Fruit fly (Drosophila melanogaster) whole organism, embryonic: ENCODE data around the gene CG13390.

Source experiments
- Atf6 ChIP-seq: fragments of 200-800 bp; sonication (Bioruptor generic); IDR thresholded peaks from 2 replicates; pipeline ENCODE4 v1.3.6; 2022; ENCODE audit warnings: missing biosample characterization, missing genetic modification characterization
- B-H1 ChIP-seq: fragments of 200-800 bp; sonication (Bioruptor generic); IDR thresholded peaks from 3 replicates; pipeline ENCODE4 v1.3.6; 2022; ENCODE audit warnings: missing biosample characterization, missing genetic modification characterization
- CG10209 ChIP-seq: fragments of 200-800 bp; sonication (Bioruptor generic); optimal IDR thresholded peaks from 3 replicates; lab custom pipeline; 2017; ENCODE audit warnings: missing biosample characterization, mild to moderate bottlenecking, missing genetic modification characterization, missing genetic modification reagents
- CG12155 ChIP-seq: fragments of 200-800 bp; sonication (Bioruptor generic); optimal IDR thresholded peaks from 3 replicates; lab custom pipeline; 2016; ENCODE audit warnings: missing biosample characterization, missing genetic modification characterization
- CG12769 ChIP-seq: fragments of 200-800 bp; sonication (Bioruptor generic); optimal IDR thresholded peaks from 2 replicates; lab custom pipeline; 2019; ENCODE audit warnings: missing biosample characterization, mild to moderate bottlenecking, missing genetic modification characterization, moderate library complexity
- CG13296 ChIP-seq: fragments of 200-800 bp; sonication (Bioruptor generic); optimal IDR thresholded peaks from 3 replicates; lab custom pipeline; 2018; ENCODE audit warnings: missing biosample characterization, mild to moderate bottlenecking, missing genetic modification characterization
- CG14860 ChIP-seq: fragments of 200-800 bp; sonication (Bioruptor generic); IDR thresholded peaks from 3 replicates; pipeline ENCODE4 v1.3.6; 2022; ENCODE audit warnings: missing biosample characterization, missing genetic modification characterization; ENCODE audit not compliant: partially characterized antibody
- CG17385 ChIP-seq: fragments of 200-800 bp; sonication (Bioruptor generic); optimal IDR thresholded peaks from 3 replicates; lab custom pipeline; 2018; ENCODE audit warnings: missing biosample characterization, mild to moderate bottlenecking, missing genetic modification characterization
- CG2889 ChIP-seq: fragments of 200-800 bp; sonication (Bioruptor generic); IDR thresholded peaks from 3 replicates; pipeline ENCODE4 v1.3.6; 2022; ENCODE audit warnings: missing biosample characterization, missing genetic modification characterization
- CG30020 ChIP-seq: fragments of 200-800 bp; optimal IDR thresholded peaks from 2 replicates; lab custom pipeline; 2019; ENCODE audit warnings: missing biosample characterization, mild to moderate bottlenecking, missing genetic modification characterization, moderate library complexity
- CG3847 ChIP-seq: fragments of 200-800 bp; sonication (Bioruptor generic); IDR thresholded peaks from 2 replicates; pipeline ENCODE4 v1.3.6; 2022; ENCODE audit warnings: missing biosample characterization, missing genetic modification characterization
- CG42726 ChIP-seq: fragments of 200-800 bp; sonication (Bioruptor generic); IDR thresholded peaks from 2 replicates; pipeline ENCODE4 v1.3.6; 2022; ENCODE audit warnings: missing biosample characterization, missing genetic modification characterization; ENCODE audit not compliant: partially characterized antibody
- CG4820 ChIP-seq: fragments of 200-800 bp; sonication (Bioruptor generic); optimal IDR thresholded peaks from 3 replicates; lab custom pipeline; 2016; ENCODE audit warnings: missing biosample characterization, missing genetic modification characterization
- CG6683 ChIP-seq: fragments of 200-800 bp; sonication (Bioruptor generic); optimal IDR thresholded peaks from 2 replicates; lab custom pipeline; 2017; ENCODE audit warnings: missing biosample characterization, mild to moderate bottlenecking, missing genetic modification characterization, missing genetic modification reagents
- CG6689 ChIP-seq: fragments of 200-800 bp; sonication (Bioruptor generic); IDR thresholded peaks from 2 replicates; pipeline ENCODE4 v1.3.6; 2022; ENCODE audit warnings: missing biosample characterization, missing genetic modification characterization
- CG7372 ChIP-seq: fragments of 200-800 bp; sonication (Bioruptor generic); IDR thresholded peaks from 2 replicates; pipeline ENCODE4 v1.3.6; 2022; ENCODE audit warnings: missing biosample characterization, missing genetic modification characterization
- CG7963 ChIP-seq: fragments of 200-800 bp; sonication (Bioruptor generic); IDR thresholded peaks from 3 replicates; pipeline ENCODE4 v1.3.6; 2022; ENCODE audit warnings: missing biosample characterization, missing genetic modification characterization; ENCODE audit not compliant: partially characterized antibody
- CG8388 ChIP-seq: fragments of 200-800 bp; sonication (Bioruptor generic); optimal IDR thresholded peaks from 2 replicates; lab custom pipeline; 2019; ENCODE audit warnings: missing biosample characterization, mild to moderate bottlenecking, missing genetic modification characterization, moderate library complexity
- CHES-1-like ChIP-seq: fragments of 200-800 bp; sonication (Bioruptor generic); optimal IDR thresholded peaks from 2 replicates; lab custom pipeline; 2016; ENCODE audit warnings: missing biosample characterization, missing genetic modification characterization
- Camta ChIP-seq: fragments of 200-800 bp; sonication (Bioruptor generic); optimal IDR thresholded peaks from 2 replicates; lab custom pipeline; 2016; ENCODE audit warnings: missing biosample characterization, missing genetic modification characterization
- CoRest ChIP-seq: fragments of 200-800 bp; sonication (Bioruptor generic); optimal IDR thresholded peaks from 3 replicates; lab custom pipeline; 2018; ENCODE audit warnings: missing biosample characterization, mild to moderate bottlenecking, missing genetic modification characterization, moderate library complexity
- Dbx ChIP-seq: fragments of 200-800 bp; sonication (Bioruptor generic); IDR thresholded peaks from 3 replicates; pipeline ENCODE4 v1.3.6; 2022; ENCODE audit warnings: missing biosample characterization, missing genetic modification characterization
- Doc2 ChIP-seq: fragments of 200-800 bp; sonication (Bioruptor generic); IDR thresholded peaks from 2 replicates; pipeline ENCODE4 v1.3.6; 2022; ENCODE audit warnings: missing biosample characterization, missing genetic modification characterization
- HLH54F ChIP-seq: fragments of 200-800 bp; sonication (Bioruptor generic); optimal IDR thresholded peaks from 3 replicates; lab custom pipeline; 2016; ENCODE audit warnings: missing biosample characterization, missing genetic modification characterization
- Kr ChIP-seq: fragments of 200-800 bp; sonication (Bioruptor generic); optimal IDR thresholded peaks from 2 replicates; lab custom pipeline; 2017; ENCODE audit warnings: missing biosample characterization, mild to moderate bottlenecking, missing genetic modification characterization
- Neu2 ChIP-seq: fragments of 200-800 bp; sonication (Bioruptor generic); optimal IDR thresholded peaks from 3 replicates; lab custom pipeline; 2016; ENCODE audit warnings: missing biosample characterization, missing genetic modification characterization, borderline replicate concordance
- Optix ChIP-seq: fragments of 200-800 bp; sonication (Bioruptor generic); IDR thresholded peaks from 3 replicates; pipeline ENCODE4 v1.3.6; 2022; ENCODE audit warnings: missing biosample characterization, missing genetic modification characterization
- TFAM ChIP-seq: fragments of 200-800 bp; sonication (Bioruptor generic); optimal IDR thresholded peaks from 2 replicates; lab custom pipeline; 2017; ENCODE audit warnings: missing biosample characterization, missing genetic modification characterization, inconsistent platforms
- Trl ChIP-seq, 3 experiments: fragments of >200 bp in 2 of 3; fragments of 200-800 bp in 1 of 3; sonication (Bioruptor generic) in 1 of 3; optimal IDR thresholded peaks; 2 replicates in 1 of 3; 3 replicates in 2 of 3; lab custom pipeline; 2016 to 2017; ENCODE audit warnings: missing biosample characterization in 1 of 3, missing genetic modification characterization in 1 of 3
- chinmo ChIP-seq: fragments of 200-800 bp; sonication (Bioruptor generic); IDR thresholded peaks from 4 replicates; pipeline ENCODE4 v1.3.6; 2022; ENCODE audit warnings: missing biosample characterization, missing genetic modification characterization; ENCODE audit not compliant: partially characterized antibody
- chm ChIP-seq: fragments of 200-800 bp; sonication (Bioruptor generic); IDR thresholded peaks from 2 replicates; pipeline ENCODE4 v1.3.6; 2022; ENCODE audit warnings: missing biosample characterization, missing genetic modification characterization
- dm ChIP-seq: fragments of 200-800 bp; sonication (Bioruptor generic); optimal IDR thresholded peaks from 3 replicates; lab custom pipeline; 2016; ENCODE audit warnings: missing biosample characterization, missing genetic modification characterization
- esg ChIP-seq: fragments of 200-800 bp; sonication (Bioruptor generic); conservative IDR thresholded peaks from 2 replicates; pipeline ENCODE4 v1.3.6; 2022; ENCODE audit warnings: missing biosample characterization, missing genetic modification characterization
- ham ChIP-seq: fragments of 200-800 bp; sonication (Bioruptor generic); IDR thresholded peaks from 2 replicates; pipeline ENCODE4 v1.3.6; 2022; ENCODE audit warnings: missing biosample characterization, missing genetic modification characterization
- ind ChIP-seq: fragments of 200-800 bp; sonication (Bioruptor generic); optimal IDR thresholded peaks from 3 replicates; lab custom pipeline; 2016; ENCODE audit warnings: missing biosample characterization, missing genetic modification characterization
- lola ChIP-seq, 3 experiments: fragments of >200 bp in 2 of 3; fragments of 200-800 bp in 1 of 3; sonication (Bioruptor generic) in 1 of 3; optimal IDR thresholded peaks; 2 replicates each; lab custom pipeline; 2017 to 2019; ENCODE audit warnings: missing biosample characterization in 3 of 3, missing genetic modification characterization in 3 of 3, mild to moderate bottlenecking in 1 of 3, moderate library complexity in 1 of 3
- onecut ChIP-seq: fragments of 200-800 bp; sonication (Bioruptor generic); IDR thresholded peaks from 2 replicates; pipeline ENCODE4 v1.3.6; 2022; ENCODE audit warnings: missing biosample characterization, missing genetic modification characterization
- ranshi ChIP-seq: fragments of 200-800 bp; sonication (Bioruptor generic); IDR thresholded peaks from 2 replicates; pipeline ENCODE4 v1.3.6; 2022; ENCODE audit warnings: missing biosample characterization, missing genetic modification characterization
- salm ChIP-seq: fragments of 200-800 bp; sonication (Bioruptor generic); optimal IDR thresholded peaks from 2 replicates; lab custom pipeline; 2018; ENCODE audit warnings: missing biosample characterization, mild to moderate bottlenecking, missing genetic modification characterization
- sob ChIP-seq: fragments of 200-800 bp; sonication (Bioruptor generic); IDR thresholded peaks from 2 replicates; pipeline ENCODE4 v1.3.6; 2022; ENCODE audit warnings: missing biosample characterization, missing genetic modification characterization
- stwl ChIP-seq: fragments of 200-800 bp; sonication (Bioruptor generic); optimal IDR thresholded peaks from 3 replicates; lab custom pipeline; 2018; ENCODE audit warnings: missing biosample characterization, mild to moderate bottlenecking, missing genetic modification characterization, moderate library complexity
- tna ChIP-seq: fragments of 200-800 bp; sonication (Bioruptor generic); IDR thresholded peaks from 2 replicates; pipeline ENCODE4 v1.3.6; 2022; ENCODE audit warnings: missing biosample characterization, missing genetic modification characterization; ENCODE audit not compliant: partially characterized antibody
- vvl ChIP-seq: fragments of 200-800 bp; sonication (Bioruptor generic); IDR thresholded peaks from 2 replicates; pipeline ENCODE4 v1.3.6; 2022; ENCODE audit warnings: missing biosample characterization, missing genetic modification characterization
- wek ChIP-seq: fragments of 200-800 bp; sonication (Bioruptor generic); optimal IDR thresholded peaks from 3 replicates; lab custom pipeline; 2018; ENCODE audit warnings: missing biosample characterization, mild to moderate bottlenecking, missing genetic modification characterization, moderate library complexity

CG13390 gene

DNA sequence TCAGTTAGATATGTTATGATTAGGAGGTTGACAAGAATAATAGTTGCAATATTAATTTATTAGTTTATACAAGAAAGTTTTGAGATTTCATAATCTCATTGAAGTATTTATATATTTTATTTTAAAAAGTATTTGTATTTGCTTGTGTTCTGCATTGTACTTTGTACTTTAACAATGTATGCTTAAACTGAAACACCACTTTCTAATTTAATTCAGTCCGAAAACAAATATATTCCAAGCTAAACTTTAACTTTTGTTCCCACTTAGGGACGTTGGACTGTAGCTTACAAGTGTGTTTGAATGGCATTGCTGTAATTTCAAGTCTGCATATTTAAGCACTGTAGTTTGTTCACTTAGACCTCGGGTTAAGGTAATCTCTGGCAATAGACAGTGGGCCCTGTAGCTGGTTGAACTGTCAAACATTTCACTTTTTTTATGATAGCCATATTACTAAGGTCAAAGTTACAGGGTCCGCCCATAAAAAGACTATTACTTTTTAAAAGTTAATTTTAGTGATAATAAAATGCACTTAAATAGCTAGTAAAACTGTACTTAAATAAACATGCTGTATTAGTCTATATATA, 5.2 kb downstream of the CG13390 start (continued):
- TF ChIP-seq CoRest (tag; lab: Kevin White, UChicago), result peak; percentile 10
- TF ChIP-seq CG8388 (GFP tag; lab: Kevin White, UChicago), result peak; percentile 4
- TF ChIP-seq CG6683 (GFP tag; lab: Kevin White, UChicago), result no peak
- no peak for TF ChIP-seq CG13296

DNA sequence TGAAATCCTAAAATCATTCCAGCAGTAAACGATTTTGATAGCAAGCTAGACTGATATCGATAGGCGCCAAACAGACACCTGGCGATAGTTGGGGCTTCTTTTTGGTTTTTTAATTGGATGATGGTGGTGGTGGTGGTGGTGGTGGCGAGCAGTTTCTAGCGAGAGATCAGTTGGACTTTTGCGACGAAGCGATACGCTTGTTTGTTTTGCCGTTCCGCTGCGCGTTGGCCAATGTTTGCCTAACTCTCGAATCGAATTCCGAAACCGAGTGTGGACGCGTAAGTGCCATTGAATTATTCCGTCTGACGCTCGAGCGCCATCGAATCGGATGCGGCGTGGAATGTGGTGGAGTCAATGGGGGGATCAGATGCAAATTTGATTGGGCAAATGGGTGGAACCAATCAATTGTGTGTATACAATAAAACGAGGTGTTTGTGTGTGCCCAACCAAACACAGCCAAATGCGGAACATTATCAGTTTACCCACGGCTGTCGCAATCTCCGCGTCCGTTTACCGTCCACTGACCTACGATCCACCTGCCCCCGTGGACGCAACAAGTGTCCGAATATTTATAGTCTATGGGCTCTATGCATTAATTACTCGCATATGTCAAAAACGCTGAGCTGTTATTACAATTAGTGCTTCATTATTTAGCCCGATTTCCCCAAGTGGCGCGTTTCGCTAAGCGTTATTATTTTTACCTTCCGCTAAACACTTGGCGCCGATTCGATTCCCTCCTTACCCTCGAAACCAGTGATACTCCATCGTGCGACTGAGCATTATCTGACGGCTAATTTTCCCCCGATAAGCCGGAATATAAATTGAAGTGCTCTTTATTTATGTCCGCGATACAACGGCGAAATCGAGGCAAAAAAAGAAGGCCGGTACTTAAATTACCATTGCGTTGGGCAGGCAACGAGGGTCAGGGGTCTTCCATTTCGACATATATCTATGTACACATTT, 6.0 kb downstream of the CG13390 start, which contains the start of gene CG17292:
Gene CG17292 (plus strand): TSS at position 91 of the 963 bp plus-strand sequence.
- TF ChIP-seq CG7372 (GFP tag; lab: Robert Waterston, UW) (peak; percentile 43; the same call in 1 of the 2 replicates), ranshi (GFP tag; lab: Robert Waterston, UW) (peak; percentile 58; the same call in 1 of the 2 replicates), Trl (optimal IDR thresholded peaks at IDR 0.05; lab: Kevin White, UChicago) (no peak), Trl (GFP tag; optimal IDR thresholded peaks at IDR 0.05; lab: Kevin White, UChicago) (peak; percentile 43), sob (peak; percentile 86), Optix (GFP tag; lab: Robert Waterston, UW) (peak; percentile 62; the same call in 2 of the 3 replicates), stwl (tag; lab: Kevin White, UChicago) (peak; percentile 62), wek (peak; percentile 64), onecut (peak; percentile 54; the same call in 1 of the 2 replicates), CG30020 (tag; lab: Kevin White, UChicago) (no peak), CG10209 (GFP tag; lab: Kevin White, UChicago) (peak; percentile 37), ind (GFP tag; lab: Kevin White, UChicago) (no peak), B-H1 (no peak; the same call in 2 of the 3 replicates), chinmo (peak; percentile 93), CG6689 (GFP tag; lab: Robert Waterston, UW) (peak; percentile 27; the same call in 1 of the 2 replicates), CG17385 (GFP tag; lab: Kevin White, UChicago) (peak; percentile 62), CG12769 (tag; lab: Kevin White, UChicago) (peak; percentile 75), CG3847 (GFP tag; lab: Robert Waterston, UW) (peak; percentile 61), Neu2 (no peak), CG12155 (GFP tag; lab: Kevin White, UChicago) (peak; percentile 99), CG2889 (GFP tag; lab: Robert Waterston, UW) (no peak), Dbx (GFP tag; lab: Robert Waterston, UW) (peak; percentile 82; the same call in 2 of the 3 replicates), Atf6 (GFP tag; lab: Robert Waterston, UW) (peak; percentile 86), Camta (no peak), lola (GFP tag; optimal IDR thresholded peaks at IDR 0.05; lab: Kevin White, UChicago) (no peak), CG14860 (peak; percentile 80), Kr (GFP tag; lab: Kevin White, UChicago) (no peak), salm (tag; lab: Kevin White, UChicago) (no peak), TFAM (GFP tag; lab: Kevin White, UChicago) (no peak), CG4820 (no peak), Doc2 (GFP tag; lab: Robert Waterston, UW) (no peak), HLH54F (no peak), CG7963 (GFP tag; lab: Robert Waterston, UW) (peak; percentile 90), vvl (GFP tag; lab: Robert Waterston, UW) (peak; percentile 92), ham (GFP tag; lab: Robert Waterston, UW) (0 out of 2 replicates have a peak, but pooled peaks have one; percentile 9), tna (peak; percentile 95), chm (GFP tag; lab: Robert Waterston, UW) (peak; percentile 60; the same call in 1 of the 2 replicates), CG42726 (GFP tag; lab: Robert Waterston, UW) (peak; percentile 74), esg (GFP tag; lab: Robert Waterston, UW) (no peak), CHES-1-like (peak; percentile 27), dm (no peak)
